Worm (Caenorhabditis elegans): ENCODE data around the gene C40A11.6.

- TF ChIP-seq unc-62 (GFP tag; optimal IDR thresholded peaks at IDR 0.05) = no peak
- no peak for TF ChIP-seq unc-120 (tag; optimal IDR thresholded peaks at IDR 0.05; ENCODE audit: poor library complexity, severe bottlenecking)
- no peak for TF ChIP-seq lin-32 (GFP tag; optimal IDR thresholded peaks at IDR 0.05)
- no peak for TF ChIP-seq nhr-237 (tag; optimal IDR thresholded peaks at IDR 0.05)
- no peak for TF ChIP-seq lsy-2 (tag; optimal IDR thresholded peaks at IDR 0.05)
- no peak for TF ChIP-seq lin-13 (tag; optimal IDR thresholded peaks at IDR 0.05)
- no peak for TF ChIP-seq ztf-11 (tag; optimal IDR thresholded peaks at IDR 0.05)
Measured at ce11 chrII:2175367-2175766, 29.9 kb upstream of the C40A11.6 start, which contains the start of gene C33C12.7.
